Worm (Caenorhabditis elegans) whole organism, midembryonic: Measurements from ENCODE around the gene ipp-5.

Experiments used
- cog-1 ChIP-seq: sonication (generic microtip); optimal IDR thresholded peaks from 2 replicates; lab custom pipeline; 2016; ENCODE audit warnings: missing genetic modification characterization, missing compliant biosample characterization
- flt-1 ChIP-seq: fragments of 200-800 bp; sonication (Bioruptor generic); IDR thresholded peaks from 2 replicates; pipeline ENCODE4 v1.3.6; 2022; ENCODE audit warnings: missing genetic modification characterization, missing compliant biosample characterization
- med-1 ChIP-seq: sonication (generic microtip); optimal IDR thresholded peaks from 2 replicates; lab custom pipeline; 2017; ENCODE audit warnings: missing genetic modification characterization, mild to moderate bottlenecking, missing compliant biosample characterization, antibody characterized with exemption, missing genetic modification reagents; ENCODE audit not compliant: insufficient read depth
- ztf-23 ChIP-seq: fragments of 200-800 bp; sonication (Bioruptor generic); IDR thresholded peaks from 2 replicates; pipeline ENCODE4 v1.3.6; 2022; ENCODE audit warnings: missing genetic modification reagents, missing genetic modification characterization, missing compliant biosample characterization
- ztf-29 ChIP-seq: fragments of 200-800 bp; sonication (Bioruptor generic); IDR thresholded peaks from 2 replicates; pipeline ENCODE4 v1.3.6; 2022; ENCODE audit warnings: missing genetic modification reagents, missing genetic modification characterization, missing compliant biosample characterization

- TF ChIP-seq ztf-29 (no peak), ztf-23 (GFP tag; lab: Robert Waterston, UW) (no peak), cog-1 (no peak), flt-1 (GFP tag; lab: Robert Waterston, UW) (no peak), med-1 (no peak)
These were observed 2.2 kb upstream of the ipp-5 start for ce11 chrX:6029075-6029474.
